Worm (Caenorhabditis elegans) whole organism, midembryonic: Measurements from ENCODE around the gene ZK616.2.

Experiments used
- T22C8.4 ChIP-seq: fragments of 200-800 bp; sonication (Bioruptor generic); IDR thresholded peaks from 2 replicates; pipeline ENCODE4 v1.3.6; 2022; ENCODE audit warnings: missing genetic modification characterization, missing compliant biosample characterization
- cog-1 ChIP-seq: sonication (generic microtip); optimal IDR thresholded peaks from 2 replicates; lab custom pipeline; 2016; ENCODE audit warnings: missing genetic modification characterization, missing compliant biosample characterization
- flt-1 ChIP-seq: fragments of 200-800 bp; sonication (Bioruptor generic); IDR thresholded peaks from 2 replicates; pipeline ENCODE4 v1.3.6; 2022; ENCODE audit warnings: missing genetic modification characterization, missing compliant biosample characterization
- klf-2 ChIP-seq: fragments of 200-800 bp; sonication (Bioruptor generic); conservative IDR thresholded peaks from 2 replicates; pipeline ENCODE4 v1.3.6; 2022; ENCODE audit warnings: missing genetic modification reagents, missing genetic modification characterization, missing compliant biosample characterization
- med-1 ChIP-seq: sonication (generic microtip); optimal IDR thresholded peaks from 2 replicates; lab custom pipeline; 2017; ENCODE audit warnings: missing genetic modification characterization, mild to moderate bottlenecking, missing compliant biosample characterization, antibody characterized with exemption, missing genetic modification reagents; ENCODE audit not compliant: insufficient read depth
- ref-1 ChIP-seq: fragments of 200-800 bp; sonication (Bioruptor generic); conservative IDR thresholded peaks from 2 replicates; pipeline ENCODE4 v1.3.6; 2022; ENCODE audit warnings: missing genetic modification reagents, missing genetic modification characterization, missing compliant biosample characterization
- tab-1 ChIP-seq: fragments of 200-800 bp; sonication (Bioruptor generic); IDR thresholded peaks from 2 replicates; pipeline ENCODE4 v1.3.6; 2022; ENCODE audit warnings: missing genetic modification characterization, missing compliant biosample characterization
- ztf-23 ChIP-seq: fragments of 200-800 bp; sonication (Bioruptor generic); IDR thresholded peaks from 2 replicates; pipeline ENCODE4 v1.3.6; 2022; ENCODE audit warnings: missing genetic modification reagents, missing genetic modification characterization, missing compliant biosample characterization
- ztf-29 ChIP-seq: fragments of 200-800 bp; sonication (Bioruptor generic); IDR thresholded peaks from 2 replicates; pipeline ENCODE4 v1.3.6; 2022; ENCODE audit warnings: missing genetic modification reagents, missing genetic modification characterization, missing compliant biosample characterization

The ZK616.2 gene

ce11 chrIV:5368860-5369259 is 28.8 kb upstream of the ZK616.2 start:
- TF ChIP-seq T22C8.4 (GFP tag; lab: Robert Waterston, UW) (peak; percentile 68), ref-1 (GFP tag; lab: Robert Waterston, UW) (no peak)

- TF ChIP-seq ref-1 (GFP tag; lab: Robert Waterston, UW) (no peak), T22C8.4 (GFP tag; lab: Robert Waterston, UW) (no peak), cog-1 (tag; lab: Kevin White, UChicago) (no peak), tab-1 (no peak), ztf-23 (GFP tag; lab: Robert Waterston, UW) (no peak), ztf-29 (GFP tag; lab: Robert Waterston, UW) (no peak), flt-1 (GFP tag; lab: Robert Waterston, UW) (no peak), med-1 (GFP tag; lab: Kevin White, UChicago) (no peak), klf-2 (GFP tag; lab: Robert Waterston, UW) (no peak)
Observed at ce11 chrIV:5369414-5369813, 28.2 kb upstream of the ZK616.2 start, which contains the start of gene F41H10.3. F41H10.3 (plus strand) TSS chrIV:5369801.

- TF ChIP-seq ztf-23 (GFP tag; lab: Robert Waterston, UW) (0 out of 2 replicates have a peak, but pooled peaks have one; percentile 25), ztf-29 (GFP tag; lab: Robert Waterston, UW) (0 out of 2 replicates have a peak, but pooled peaks have one; percentile 29), flt-1 (GFP tag; lab: Robert Waterston, UW) (peak; percentile 85), T22C8.4 (GFP tag; lab: Robert Waterston, UW) (peak; percentile 57; the same call in 1 of the 2 replicates), ref-1 (GFP tag; lab: Robert Waterston, UW) (0 out of 2 replicates have a peak, but pooled peaks have one; percentile 19), klf-2 (GFP tag; lab: Robert Waterston, UW) (no peak), tab-1 (peak; percentile 39; the same call in 1 of the 2 replicates), med-1 (GFP tag; lab: Kevin White, UChicago) (peak; percentile 34), cog-1 (tag; lab: Kevin White, UChicago) (peak; percentile 26)
Observed at ce11 chrIV:5370914-5371313, 26.7 kb upstream of the ZK616.2 start.

ce11 chrIV:5374321-5374720 is 23.3 kb upstream of the ZK616.2 start:
- TF ChIP-seq med-1 (GFP tag; lab: Kevin White, UChicago) (no peak), ztf-29 (GFP tag; lab: Robert Waterston, UW) (no peak), flt-1 (GFP tag; lab: Robert Waterston, UW) (no peak), ref-1 (GFP tag; lab: Robert Waterston, UW) (no peak)

ce11 chrIV:5374946-5375345 is 22.7 kb upstream of the ZK616.2 start:
- TF ChIP-seq T22C8.4 (GFP tag; lab: Robert Waterston, UW) (no peak), ztf-29 (GFP tag; lab: Robert Waterston, UW) (no peak), med-1 (GFP tag; lab: Kevin White, UChicago) (no peak), klf-2 (GFP tag; lab: Robert Waterston, UW) (no peak), ref-1 (GFP tag; lab: Robert Waterston, UW) (no peak), cog-1 (tag; lab: Kevin White, UChicago) (no peak), tab-1 (no peak), ztf-23 (GFP tag; lab: Robert Waterston, UW) (no peak), flt-1 (GFP tag; lab: Robert Waterston, UW) (no peak)

ce11 chrIV:5377062-5377461 is 20.6 kb upstream of the ZK616.2 start, which contains the start of gene elo-5:
elo-5 (minus strand) TSS chrIV:5377117.
- no peak for TF ChIP-seq ref-1 (GFP tag; lab: Robert Waterston, UW)
- no peak for TF ChIP-seq ztf-23 (GFP tag; lab: Robert Waterston, UW)
- TF ChIP-seq tab-1 = no peak
- no peak for TF ChIP-seq T22C8.4 (GFP tag; lab: Robert Waterston, UW)
- no peak for TF ChIP-seq cog-1 (tag; lab: Kevin White, UChicago)
- no peak for TF ChIP-seq med-1 (GFP tag; lab: Kevin White, UChicago)
- no peak for TF ChIP-seq klf-2 (GFP tag; lab: Robert Waterston, UW)
- TF ChIP-seq ztf-29 (GFP tag; lab: Robert Waterston, UW) = no peak
- TF ChIP-seq flt-1 (GFP tag; lab: Robert Waterston, UW) = no peak

ce11 chrIV:5380140-5380539 is 17.5 kb upstream of the ZK616.2 start:
- TF ChIP-seq T22C8.4 (GFP tag; lab: Robert Waterston, UW) (no peak), ref-1 (GFP tag; lab: Robert Waterston, UW) (no peak), cog-1 (tag; lab: Kevin White, UChicago) (no peak), med-1 (GFP tag; lab: Kevin White, UChicago) (no peak), flt-1 (GFP tag; lab: Robert Waterston, UW) (no peak), ztf-29 (GFP tag; lab: Robert Waterston, UW) (no peak), tab-1 (no peak), ztf-23 (GFP tag; lab: Robert Waterston, UW) (no peak), klf-2 (GFP tag; lab: Robert Waterston, UW) (no peak)

ce11 chrIV:5381334-5381733 is 16.3 kb upstream of the ZK616.2 start, which contains the start of gene F41H10.2:
F41H10.2 (plus strand) TSS chrIV:5381634.
- TF ChIP-seq tab-1 = no peak
- no peak for TF ChIP-seq ztf-23 (GFP tag; lab: Robert Waterston, UW)
- no peak for TF ChIP-seq cog-1 (tag; lab: Kevin White, UChicago)
- TF ChIP-seq flt-1 (GFP tag; lab: Robert Waterston, UW) = no peak
- no peak for TF ChIP-seq ztf-29 (GFP tag; lab: Robert Waterston, UW)
- no peak for TF ChIP-seq med-1 (GFP tag; lab: Kevin White, UChicago)
- TF ChIP-seq T22C8.4 (GFP tag; lab: Robert Waterston, UW) = no peak
- TF ChIP-seq ref-1 (GFP tag; lab: Robert Waterston, UW) = no peak

ce11 chrIV:5382609-5383008 is 15.0 kb upstream of the ZK616.2 start, which contains the start of gene F41H10.1:
F41H10.1 (plus strand) TSS chrIV:5382909.
- TF ChIP-seq flt-1 (GFP tag; lab: Robert Waterston, UW) = no peak
- TF ChIP-seq cog-1 (tag; lab: Kevin White, UChicago) = no peak
- TF ChIP-seq med-1 (GFP tag; lab: Kevin White, UChicago) = no peak
- TF ChIP-seq ref-1 (GFP tag; lab: Robert Waterston, UW) = no peak
- no peak for TF ChIP-seq tab-1
- no peak for TF ChIP-seq ztf-23 (GFP tag; lab: Robert Waterston, UW)
- TF ChIP-seq ztf-29 (GFP tag; lab: Robert Waterston, UW) = no peak
- TF ChIP-seq klf-2 (GFP tag; lab: Robert Waterston, UW) = no peak
- TF ChIP-seq T22C8.4 (GFP tag; lab: Robert Waterston, UW) = no peak
